Worm (Caenorhabditis elegans) whole organism, L1 larva: ENCODE results near the gene M163.8.

Source experiments
- C34B4.2 ChIP-seq: sonication (generic microtip); optimal IDR thresholded peaks from 2 replicates; lab custom pipeline; 2017; ENCODE audit warnings: mild to moderate bottlenecking, missing genetic modification characterization, missing compliant biosample characterization
- F16B12.6 ChIP-seq: fragments of 150-350 bp; optimal IDR thresholded peaks from 2 replicates; lab custom pipeline; 2014; ENCODE audit warnings: missing biosample characterization, missing genetic modification characterization
- aha-1 ChIP-seq: fragments of 150-350 bp; optimal IDR thresholded peaks from 2 replicates; lab custom pipeline; 2014; ENCODE audit warnings: missing biosample characterization, missing genetic modification characterization
- blmp-1 ChIP-seq: fragments of 150-350 bp; optimal IDR thresholded peaks from 2 replicates; lab custom pipeline; 2014; ENCODE audit warnings: missing biosample characterization, missing genetic modification characterization
- ceh-8 ChIP-seq: fragments of 200-800 bp; sonication (Bioruptor generic); optimal IDR thresholded peaks from 2 replicates; lab custom pipeline; 2018; ENCODE audit warnings: mild to moderate bottlenecking, missing genetic modification characterization, moderate library complexity, missing compliant biosample characterization
- ceh-82 ChIP-seq, 3 experiments: fragments of 150-350 bp in 1 of 3; sonication (generic microtip) in 2 of 3; optimal IDR thresholded peaks; 2 replicates each; lab custom pipeline; 2014 to 2017; ENCODE audit warnings: missing biosample characterization in 3 of 3, missing genetic modification characterization in 3 of 3
- dpl-1 ChIP-seq, 3 experiments: fragments of 150-350 bp in 2 of 3; sonication (generic microtip) in 1 of 3; optimal IDR thresholded peaks; 2 replicates each; lab custom pipeline; 2014 to 2017; ENCODE audit warnings: missing biosample characterization in 3 of 3, missing genetic modification characterization in 3 of 3, missing genetic modification reagents in 3 of 3
- dsc-1 ChIP-seq: sonication (generic microtip); optimal IDR thresholded peaks from 2 replicates; lab custom pipeline; 2016; ENCODE audit warnings: mild to moderate bottlenecking, missing genetic modification characterization, missing compliant biosample characterization
- efl-1 ChIP-seq, 4 experiments: fragments of 150-350 bp; optimal IDR thresholded peaks in 3 of 4; peaks in 1 of 4; 1 replicate in 1 of 4; 2 replicates in 3 of 4; lab custom pipeline; 2014; ENCODE audit warnings: missing biosample characterization in 2 of 4, missing genetic modification characterization in 2 of 4, missing genetic modification reagents in 2 of 4
- egl-13 ChIP-seq: sonication (generic microtip); optimal IDR thresholded peaks from 2 replicates; lab custom pipeline; 2016; ENCODE audit warnings: missing genotype, missing genetic modification reagents, missing genetic modification characterization, missing compliant biosample characterization
- elt-2 ChIP-seq: sonication (generic microtip); optimal IDR thresholded peaks from 2 replicates; lab custom pipeline; 2016; ENCODE audit warnings: missing genetic modification characterization, mild to moderate bottlenecking, inconsistent platforms, missing compliant biosample characterization, missing genetic modification reagents
- ets-5 ChIP-seq: fragments of 200-800 bp; sonication (Bioruptor generic); IDR thresholded peaks from 2 replicates; pipeline ENCODE4 v1.3.6; 2022; ENCODE audit warnings: missing genetic modification characterization, missing compliant biosample characterization
- fkh-4 ChIP-seq: sonication (generic microtip); optimal IDR thresholded peaks from 2 replicates; lab custom pipeline; 2016; ENCODE audit warnings: missing compliant biosample characterization, missing genetic modification characterization, borderline replicate concordance
- hlh-4 ChIP-seq: sonication (generic microtip); optimal IDR thresholded peaks from 2 replicates; lab custom pipeline; 2016; ENCODE audit warnings: mild to moderate bottlenecking, missing genetic modification characterization, missing compliant biosample characterization
- irx-1 ChIP-seq: sonication (generic microtip); optimal IDR thresholded peaks from 2 replicates; lab custom pipeline; 2016; ENCODE audit warnings: missing genetic modification characterization, missing compliant biosample characterization
- lin-13 ChIP-seq: fragments of 150-350 bp; optimal IDR thresholded peaks from 2 replicates; lab custom pipeline; 2014; ENCODE audit warnings: missing biosample characterization, missing genetic modification reagents, missing genetic modification characterization
- lin-14 ChIP-seq: fragments of 200-800 bp; sonication (Bioruptor generic); optimal IDR thresholded peaks from 2 replicates; lab custom pipeline; 2018; ENCODE audit warnings: mild to moderate bottlenecking, missing genetic modification characterization, moderate library complexity, missing compliant biosample characterization
- lin-35 ChIP-seq, 2 experiments: fragments of 150-350 bp; optimal IDR thresholded peaks; 2 replicates each; lab custom pipeline; 2014; ENCODE audit warnings: missing biosample characterization in 2 of 2, missing genetic modification characterization in 2 of 2, missing genetic modification reagents in 2 of 2
- lin-39 ChIP-seq: fragments of 150-350 bp; optimal IDR thresholded peaks from 2 replicates; lab custom pipeline; 2014; ENCODE audit warnings: missing biosample characterization, missing genetic modification reagents, missing genetic modification characterization
- lsy-2 ChIP-seq, 2 experiments: fragments of 150-350 bp; optimal IDR thresholded peaks; 2 replicates each; lab custom pipeline; 2014; ENCODE audit warnings: missing biosample characterization in 2 of 2, missing genetic modification characterization in 2 of 2
- mab-9 ChIP-seq: fragments of 200-800 bp; sonication (Bioruptor generic); IDR thresholded peaks from 2 replicates; pipeline ENCODE4 v1.3.6; 2022; ENCODE audit warnings: missing genetic modification reagents, missing genetic modification characterization, missing compliant biosample characterization
- mep-1 ChIP-seq: fragments of 150-350 bp; optimal IDR thresholded peaks from 2 replicates; lab custom pipeline; 2014; ENCODE audit warnings: missing biosample characterization, missing genetic modification characterization
- nhr-19 ChIP-seq: fragments of 200-800 bp; sonication (Bioruptor generic); conservative IDR thresholded peaks from 2 replicates; pipeline ENCODE4 v1.3.6; 2022; ENCODE audit warnings: missing genetic modification characterization, missing compliant biosample characterization
- nhr-20 ChIP-seq: sonication (generic microtip); optimal IDR thresholded peaks from 2 replicates; lab custom pipeline; 2016; ENCODE audit warnings: mild to moderate bottlenecking, missing genetic modification characterization, missing compliant biosample characterization
- nhr-237 ChIP-seq: fragments of 150-350 bp; optimal IDR thresholded peaks from 2 replicates; lab custom pipeline; 2014; ENCODE audit warnings: missing biosample characterization, missing genetic modification characterization
- nhr-47 ChIP-seq: sonication (generic microtip); optimal IDR thresholded peaks from 2 replicates; lab custom pipeline; 2016; ENCODE audit warnings: mild to moderate bottlenecking, missing genetic modification characterization, moderate library complexity, missing compliant biosample characterization
- nhr-71 ChIP-seq: sonication (generic microtip); optimal IDR thresholded peaks from 2 replicates; lab custom pipeline; 2016; ENCODE audit warnings: mild to moderate bottlenecking, missing genetic modification characterization, moderate library complexity, missing compliant biosample characterization
- nhr-77 ChIP-seq: fragments of 150-350 bp; optimal IDR thresholded peaks from 2 replicates; lab custom pipeline; 2014; ENCODE audit warnings: missing biosample characterization, missing genetic modification characterization
- pqm-1 ChIP-seq: sonication (generic microtip); optimal IDR thresholded peaks from 3 replicates; lab custom pipeline; 2017; ENCODE audit warnings: missing biosample characterization, missing genetic modification characterization
- rnt-1 ChIP-seq: sonication (generic microtip); optimal IDR thresholded peaks from 2 replicates; lab custom pipeline; 2016; ENCODE audit warnings: mild to moderate bottlenecking, missing genetic modification characterization, moderate library complexity, missing compliant biosample characterization
- skn-1 ChIP-seq: fragments of 150-350 bp; optimal IDR thresholded peaks from 2 replicates; lab custom pipeline; 2014; ENCODE audit warnings: missing biosample characterization, missing genetic modification characterization
- snpc-4 ChIP-seq: fragments of 150-350 bp; optimal IDR thresholded peaks from 2 replicates; lab custom pipeline; 2014; ENCODE audit warnings: missing biosample characterization, missing genetic modification characterization
- snu-23 ChIP-seq: sonication (generic microtip); optimal IDR thresholded peaks from 2 replicates; lab custom pipeline; 2016; ENCODE audit warnings: missing genetic modification characterization, missing compliant biosample characterization
- swsn-7 ChIP-seq: sonication (generic microtip); optimal IDR thresholded peaks from 2 replicates; lab custom pipeline; 2016; ENCODE audit warnings: missing genetic modification characterization, missing compliant biosample characterization
- vab-15 ChIP-seq: sonication (generic microtip); optimal IDR thresholded peaks from 2 replicates; lab custom pipeline; 2017; ENCODE audit warnings: missing genotype, mild to moderate bottlenecking, missing genetic modification characterization, missing compliant biosample characterization
- xbp-1 ChIP-seq: sonication (generic microtip); optimal IDR thresholded peaks from 2 replicates; lab custom pipeline; 2016; ENCODE audit warnings: missing genetic modification characterization, missing compliant biosample characterization
- ztf-11 ChIP-seq, 2 experiments: sonication (generic microtip); optimal IDR thresholded peaks; 2 replicates each; lab custom pipeline; 2016 to 2017; ENCODE audit warnings: missing genetic modification characterization in 2 of 2, missing biosample characterization in 1 of 2, missing compliant biosample characterization in 1 of 2

The M163.8 gene

DNA sequence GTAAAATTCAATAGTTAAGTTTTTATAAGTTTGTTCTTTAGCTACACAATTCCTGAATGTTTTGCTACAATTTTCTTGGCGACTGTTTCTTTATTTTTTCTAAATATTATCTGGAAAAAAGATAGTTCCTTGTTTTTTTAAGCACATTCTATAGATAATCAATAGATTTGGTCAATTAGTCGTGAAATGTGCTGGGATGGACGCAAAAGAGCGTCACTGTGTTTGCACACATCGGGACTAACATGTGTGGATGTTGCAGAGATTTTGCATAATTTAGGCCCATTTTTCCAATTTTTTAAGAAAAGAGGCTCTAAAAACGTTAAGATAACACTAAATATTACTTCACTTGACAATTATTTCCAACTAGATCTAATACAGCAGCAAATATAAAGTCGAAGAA is 28.5 kb downstream of the M163.8 start:
- TF ChIP-seq pqm-1 (tag; lab: Kevin White, UChicago) (no peak), lin-39 (tag; lab: Kevin White, UChicago) (peak; percentile 36), nhr-19 (GFP tag; lab: Robert Waterston, UW) (0 out of 2 replicates have a peak, but pooled peaks have one; percentile 7), lin-13 (peak; percentile 19), nhr-71 (tag; lab: Kevin White, UChicago) (peak; percentile 45), nhr-20 (tag; lab: Kevin White, UChicago) (peak; percentile 35), rnt-1 (tag; lab: Kevin White, UChicago) (peak; percentile 26), mab-9 (GFP tag; lab: Robert Waterston, UW) (no peak), C34B4.2 (tag; lab: Kevin White, UChicago) (no peak), F16B12.6 (tag; lab: Kevin White, UChicago) (peak; percentile 90), ceh-82 (tag; optimal IDR thresholded peaks at IDR 0.05; lab: Kevin White, UChicago) (peak in 1 of 3 experiments; percentile 14), snpc-4 (tag; lab: Kevin White, UChicago) (peak; percentile 18), snu-23 (peak; percentile 45), lin-14 (GFP tag; lab: Kevin White, UChicago) (peak; percentile 49), xbp-1 (tag; lab: Kevin White, UChicago) (peak; percentile 51), vab-15 (no peak), blmp-1 (tag; lab: Kevin White, UChicago) (peak; percentile 4), lsy-2 (tag; optimal IDR thresholded peaks at IDR 0.05; lab: Kevin White, UChicago) (peak; percentile 45 to 46), swsn-7 (tag; lab: Kevin White, UChicago) (peak; percentile 48), dpl-1 (GFP tag; optimal IDR thresholded peaks at IDR 0.05; lab: Kevin White, UChicago) (peak in 1 of 3 experiments; percentile 25), egl-13 (tag; lab: Kevin White, UChicago) (no peak), nhr-47 (peak; percentile 44), lin-35 (GFP tag; optimal IDR thresholded peaks at IDR 0.05; lab: Kevin White, UChicago) (peak; percentile 2 to 14), ceh-8 (GFP tag; lab: Kevin White, UChicago) (peak; percentile 47), aha-1 (no peak), irx-1 (tag; lab: Kevin White, UChicago) (peak; percentile 16), ztf-11 (tag; optimal IDR thresholded peaks at IDR 0.05; lab: Kevin White, UChicago) (peak in 1 of 2 experiments; percentile 13), mep-1 (peak; percentile 54), efl-1 (optimal IDR thresholded peaks at IDR 0.05; lab: Kevin White, UChicago) (peak; percentile 17 to 26), efl-1 (GFP tag; optimal IDR thresholded peaks at IDR 0.05 in 1 of 2; lab: Kevin White, UChicago) (peak in 1 of 2 experiments; percentile 91), dsc-1 (tag; lab: Kevin White, UChicago) (peak; percentile 84), nhr-237 (tag; lab: Kevin White, UChicago) (no peak)
- TF ChIP-seq, all 84 proteins: peak for 24

DNA sequence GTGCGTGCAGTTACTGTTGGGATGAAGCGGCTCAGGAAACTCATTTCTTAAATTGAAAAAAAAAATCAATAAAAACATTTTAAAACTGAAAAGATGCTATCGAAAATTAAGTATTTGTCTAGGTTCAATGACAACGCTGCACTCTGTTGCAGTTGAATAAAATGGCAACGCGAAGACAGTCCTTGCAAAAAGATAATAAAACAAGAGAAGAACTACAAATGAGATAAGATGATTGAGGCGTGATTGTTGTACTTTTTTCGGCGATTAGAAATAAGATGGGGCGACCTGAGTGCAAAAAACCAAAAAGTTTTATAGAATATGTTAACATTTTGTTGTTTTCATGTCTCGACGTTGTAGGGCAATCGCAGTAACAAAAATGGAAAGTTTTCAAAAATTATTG is 30.1 kb downstream of the M163.8 start, which contains the start of gene gcsh-1:
gcsh-1 (minus strand) TSS at position 46 of the 400 bp plus-strand sequence.
- no peak for TF ChIP-seq hlh-4 (tag; lab: Kevin White, UChicago)
- TF ChIP-seq elt-2 (tag; lab: Kevin White, UChicago), result peak; percentile 50
- no peak for TF ChIP-seq skn-1 (tag; lab: Kevin White, UChicago)
- TF ChIP-seq vab-15, result no peak
- TF ChIP-seq nhr-77 (tag; lab: Kevin White, UChicago), result no peak

DNA sequence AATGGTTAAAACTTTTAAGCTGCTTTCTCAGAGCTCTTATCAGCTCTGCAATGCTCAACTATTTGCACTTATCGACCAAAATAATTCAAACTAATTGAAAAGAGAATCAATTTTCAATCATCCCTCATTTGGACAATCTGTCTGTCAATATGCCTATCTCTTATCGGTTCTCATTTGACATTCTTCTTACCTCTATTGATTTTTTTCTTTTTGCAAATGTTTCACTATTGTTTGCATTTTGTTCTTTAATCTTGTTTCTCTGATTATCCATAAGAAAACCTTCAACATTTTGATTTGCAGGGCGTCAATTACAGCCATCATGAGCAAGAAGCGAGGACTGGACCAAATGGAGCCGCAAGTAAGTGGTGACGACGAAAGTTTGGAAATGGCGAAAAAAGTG is 31.6 kb downstream of the M163.8 start, which contains the start of gene D1025.10:
D1025.10 (plus strand) TSS at position 301 of the 400 bp plus-strand sequence.
- no peak for TF ChIP-seq fkh-4 (tag; lab: Kevin White, UChicago)
- TF ChIP-seq ztf-11 (tag; optimal IDR thresholded peaks at IDR 0.05; lab: Kevin White, UChicago), result no peak

DNA sequence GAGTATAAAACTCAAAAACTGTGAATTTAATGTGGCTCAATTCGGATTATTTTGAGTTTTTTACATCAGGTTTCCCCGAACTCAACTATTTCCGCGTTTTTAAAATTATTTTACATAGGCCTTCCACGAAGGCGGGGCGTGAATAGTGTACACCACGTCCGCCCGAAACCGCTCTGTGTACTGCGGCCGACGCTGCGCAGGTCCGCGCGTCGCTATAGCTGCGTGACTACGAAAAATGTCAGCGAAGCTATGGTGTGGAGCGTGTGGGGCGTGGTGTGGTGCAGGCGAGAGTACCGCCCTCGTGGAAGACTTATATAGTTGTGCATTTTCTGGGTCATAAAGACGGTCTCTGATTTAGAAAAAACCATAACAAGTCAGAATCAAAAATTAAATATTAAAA is 32.9 kb downstream of the M163.8 start:
- TF ChIP-seq ets-5 (GFP tag; lab: Robert Waterston, UW) (no peak), snpc-4 (tag; lab: Kevin White, UChicago) (peak; percentile 12)
